Worm (Caenorhabditis elegans) whole organism, young adult: ENCODE measurements around the gene unc-22.

Source experiments
- B0035.1 ChIP-seq: sonication (generic microtip); optimal IDR thresholded peaks from 2 replicates; lab custom pipeline; 2016; ENCODE audit warnings: missing genetic modification characterization, mild to moderate bottlenecking, missing compliant biosample characterization, missing genotype, missing genetic modification reagents
- B0336.3 ChIP-seq: fragments of 200-800 bp; sonication (Bioruptor generic); IDR thresholded peaks from 2 replicates; pipeline ENCODE4 v1.3.6; 2022; ENCODE audit warnings: missing genetic modification characterization, missing compliant biosample characterization
- C06A6.2 ChIP-seq: fragments of 200-800 bp; sonication (Bioruptor generic); conservative IDR thresholded peaks from 2 replicates; pipeline ENCODE4 v1.3.6; 2022; ENCODE audit warnings: missing genetic modification characterization, missing compliant biosample characterization
- C17E4.6 ChIP-seq: fragments of 200-800 bp; sonication (Bioruptor generic); IDR thresholded peaks from 2 replicates; pipeline ENCODE4 v1.3.6; 2022; ENCODE audit warnings: missing genetic modification reagents, missing genetic modification characterization, missing compliant biosample characterization
- F22D6.2 ChIP-seq: sonication (generic microtip); optimal IDR thresholded peaks from 2 replicates; lab custom pipeline; 2016; ENCODE audit warnings: mild to moderate bottlenecking, missing genetic modification characterization, missing compliant biosample characterization
- F39B2.1 ChIP-seq: fragments of 200-800 bp; sonication (Bioruptor generic); IDR thresholded peaks from 2 replicates; pipeline ENCODE4 v1.3.6; 2022; ENCODE audit warnings: missing genetic modification reagents, missing genetic modification characterization, missing compliant biosample characterization
- F49E8.2 ChIP-seq: sonication (generic microtip); optimal IDR thresholded peaks from 3 replicates; lab custom pipeline; 2017; ENCODE audit warnings: missing genetic modification characterization, mild to moderate bottlenecking, missing compliant biosample characterization, antibody characterized with exemption, moderate library complexity; ENCODE audit not compliant: insufficient read depth
- K11D2.4 ChIP-seq: fragments of 200-800 bp; sonication (Bioruptor generic); IDR thresholded peaks from 2 replicates; pipeline ENCODE4 v1.3.6; 2022; ENCODE audit warnings: missing genetic modification reagents, missing genetic modification characterization, missing compliant biosample characterization
- K12H6.12 ChIP-seq: fragments of 200-800 bp; sonication (Bioruptor generic); optimal IDR thresholded peaks from 2 replicates; lab custom pipeline; 2018; ENCODE audit warnings: mild to moderate bottlenecking, missing genetic modification characterization, missing compliant biosample characterization
- T07F8.4 ChIP-seq: sonication (generic microtip); optimal IDR thresholded peaks from 2 replicates; lab custom pipeline; 2016; ENCODE audit warnings: mild to moderate bottlenecking, missing genetic modification characterization, moderate library complexity, missing compliant biosample characterization
- Y56A3A.18 ChIP-seq: fragments of 200-800 bp; sonication (Bioruptor generic); IDR thresholded peaks from 2 replicates; pipeline ENCODE4 v1.3.6; 2022; ENCODE audit warnings: missing genetic modification reagents, missing genetic modification characterization, missing compliant biosample characterization
- Y79H2A.3 ChIP-seq: fragments of 200-800 bp; sonication (Bioruptor generic); conservative IDR thresholded peaks from 2 replicates; pipeline ENCODE4 v1.3.6; 2022; ENCODE audit warnings: missing genetic modification reagents, missing genetic modification characterization, missing compliant biosample characterization
- attf-5 ChIP-seq: fragments of 200-800 bp; sonication (Bioruptor generic); optimal IDR thresholded peaks from 2 replicates; lab custom pipeline; 2018; ENCODE audit warnings: mild to moderate bottlenecking, missing genetic modification characterization, missing compliant biosample characterization
- ccch-3 ChIP-seq: fragments of 200-800 bp; sonication (Bioruptor generic); optimal IDR thresholded peaks from 2 replicates; lab custom pipeline; 2018; ENCODE audit warnings: mild to moderate bottlenecking, missing genetic modification characterization, missing compliant biosample characterization
- cebp-1 ChIP-seq, 2 experiments: fragments of 200-800 bp in 1 of 2; sonication (Bioruptor generic) in 1 of 2; sonication (generic microtip) in 1 of 2; IDR thresholded peaks in 1 of 2; optimal IDR thresholded peaks in 1 of 2; 2 replicates each; pipeline versions ENCODE4 v1.3.6 to Lab custom; 2017 to 2022; ENCODE audit warnings: missing compliant biosample characterization in 2 of 2, missing genetic modification characterization in 2 of 2, mild to moderate bottlenecking in 1 of 2, missing genetic modification reagents in 1 of 2, moderate library complexity in 1 of 2
- ceh-27 ChIP-seq: fragments of 200-800 bp; sonication (Bioruptor generic); optimal IDR thresholded peaks from 2 replicates; lab custom pipeline; 2018; ENCODE audit warnings: mild to moderate bottlenecking, missing genetic modification characterization, moderate library complexity, missing compliant biosample characterization
- ceh-79 ChIP-seq: sonication (generic microtip); optimal IDR thresholded peaks from 2 replicates; lab custom pipeline; 2017; ENCODE audit warnings: mild to moderate bottlenecking, missing genetic modification characterization, missing compliant biosample characterization
- chd-7 ChIP-seq: sonication (generic microtip); optimal IDR thresholded peaks from 2 replicates; lab custom pipeline; 2016; ENCODE audit warnings: mild to moderate bottlenecking, missing genetic modification characterization, moderate library complexity, missing compliant biosample characterization
- dox-1 ChIP-seq: fragments of 200-800 bp; sonication (Bioruptor generic); IDR thresholded peaks from 2 replicates; pipeline ENCODE4 v1.3.6; 2022; ENCODE audit warnings: missing genetic modification reagents, missing genetic modification characterization, missing compliant biosample characterization
- egl-18 ChIP-seq: fragments of 200-800 bp; sonication (Bioruptor generic); IDR thresholded peaks from 2 replicates; pipeline ENCODE4 v1.3.6; 2022; ENCODE audit warnings: missing genetic modification reagents, missing genetic modification characterization, missing compliant biosample characterization
- egl-44 ChIP-seq: fragments of 200-800 bp; sonication (Bioruptor generic); IDR thresholded peaks from 2 replicates; pipeline ENCODE4 v1.3.6; 2022; ENCODE audit warnings: missing genetic modification reagents, missing genetic modification characterization, missing compliant biosample characterization
- egrh-3 ChIP-seq: fragments of 200-800 bp; sonication (Bioruptor generic); IDR thresholded peaks from 2 replicates; pipeline ENCODE4 v1.3.6; 2022; ENCODE audit warnings: missing genetic modification reagents, missing genetic modification characterization, missing compliant biosample characterization
- ekl-4 ChIP-seq: fragments of 200-800 bp; sonication (Bioruptor generic); IDR thresholded peaks from 2 replicates; pipeline ENCODE4 v1.3.6; 2022; ENCODE audit warnings: missing genetic modification reagents, missing genetic modification characterization, missing compliant biosample characterization
- ets-4 ChIP-seq: fragments of 200-800 bp; sonication (Bioruptor generic); optimal IDR thresholded peaks from 2 replicates; lab custom pipeline; 2018; ENCODE audit warnings: mild to moderate bottlenecking, missing genetic modification characterization, missing compliant biosample characterization
- hmg-20 ChIP-seq: fragments of 200-800 bp; sonication (Bioruptor generic); IDR thresholded peaks from 2 replicates; pipeline ENCODE4 v1.3.6; 2022; ENCODE audit warnings: missing genetic modification reagents, missing genetic modification characterization, missing compliant biosample characterization
- let-526 ChIP-seq: fragments of 200-800 bp; sonication (Bioruptor generic); IDR thresholded peaks from 2 replicates; pipeline ENCODE4 v1.3.6; 2022; ENCODE audit warnings: missing genetic modification reagents, missing genetic modification characterization, missing compliant biosample characterization
- let-607 ChIP-seq, 2 experiments: fragments of 200-800 bp in 1 of 2; sonication (Bioruptor generic) in 1 of 2; sonication (generic microtip) in 1 of 2; optimal IDR thresholded peaks; 2 replicates each; lab custom pipeline; 2016 to 2018; ENCODE audit warnings: mild to moderate bottlenecking in 2 of 2, missing compliant biosample characterization in 2 of 2, missing genetic modification characterization in 2 of 2, moderate library complexity in 2 of 2, missing genotype in 1 of 2
- lin-35 ChIP-seq, 3 experiments: fragments of 150-350 bp in 2 of 3; sonication (generic microtip) in 1 of 3; optimal IDR thresholded peaks; 2 replicates each; lab custom pipeline; 2014 to 2018; ENCODE audit warnings: missing biosample characterization in 3 of 3, missing genetic modification characterization in 3 of 3, missing genetic modification reagents in 3 of 3
- madf-10 ChIP-seq: sonication (generic microtip); optimal IDR thresholded peaks from 2 replicates; lab custom pipeline; 2016; ENCODE audit warnings: mild to moderate bottlenecking, missing genetic modification characterization, missing compliant biosample characterization
- mes-4 ChIP-seq: sonication (generic microtip); optimal IDR thresholded peaks from 2 replicates; lab custom pipeline; 2016; ENCODE audit warnings: missing genotype, missing genetic modification characterization, missing compliant biosample characterization
- nfyb-1 ChIP-seq: fragments of 200-800 bp; sonication (Bioruptor generic); IDR thresholded peaks from 2 replicates; pipeline ENCODE4 v1.3.6; 2022; ENCODE audit warnings: missing genetic modification reagents, missing genetic modification characterization, missing compliant biosample characterization
- nhr-80 ChIP-seq: sonication (generic microtip); optimal IDR thresholded peaks from 2 replicates; lab custom pipeline; 2016; ENCODE audit warnings: missing genetic modification characterization, missing compliant biosample characterization
- repo-1 ChIP-seq: sonication (generic microtip); optimal IDR thresholded peaks from 2 replicates; lab custom pipeline; 2017; ENCODE audit warnings: mild to moderate bottlenecking, missing genetic modification characterization, missing compliant biosample characterization
- snpc-3.4 ChIP-seq: sonication (generic microtip); optimal IDR thresholded peaks from 2 replicates; lab custom pipeline; 2017; ENCODE audit warnings: missing genetic modification characterization, mild to moderate bottlenecking, missing compliant biosample characterization, antibody characterized with exemption, moderate library complexity, missing genotype, missing genetic modification reagents
- sptf-2 ChIP-seq: fragments of 200-800 bp; sonication (Bioruptor generic); optimal IDR thresholded peaks from 2 replicates; lab custom pipeline; 2018; ENCODE audit warnings: mild to moderate bottlenecking, missing genetic modification characterization, missing compliant biosample characterization
- tlf-1 ChIP-seq: fragments of 200-800 bp; sonication (Bioruptor generic); optimal IDR thresholded peaks from 2 replicates; lab custom pipeline; 2018; ENCODE audit warnings: mild to moderate bottlenecking, missing genetic modification characterization, missing compliant biosample characterization
- unc-130 ChIP-seq: sonication (generic microtip); optimal IDR thresholded peaks from 2 replicates; lab custom pipeline; 2016; ENCODE audit warnings: missing genetic modification reagents, missing genetic modification characterization, missing compliant biosample characterization
- unc-62 ChIP-seq: fragments of 150-350 bp; optimal IDR thresholded peaks from 2 replicates; lab custom pipeline; 2014; ENCODE audit warnings: missing biosample characterization, missing genetic modification reagents, missing genetic modification characterization
- xnd-1 ChIP-seq: sonication (generic microtip); optimal IDR thresholded peaks from 2 replicates; lab custom pipeline; 2016; ENCODE audit warnings: missing genotype, missing genetic modification reagents, missing genetic modification characterization, missing compliant biosample characterization
- zfh-2 ChIP-seq: fragments of 200-800 bp; sonication (Bioruptor generic); conservative IDR thresholded peaks from 2 replicates; pipeline ENCODE4 v1.3.6; 2022; ENCODE audit warnings: missing genetic modification reagents, missing genetic modification characterization, missing compliant biosample characterization
- ztf-18 ChIP-seq: sonication (generic microtip); optimal IDR thresholded peaks from 2 replicates; lab custom pipeline; 2016; ENCODE audit warnings: missing genotype, mild to moderate bottlenecking, missing genetic modification characterization, missing compliant biosample characterization
- ztf-22 ChIP-seq: fragments of 200-800 bp; sonication (Bioruptor generic); optimal IDR thresholded peaks from 2 replicates; lab custom pipeline; 2018; ENCODE audit warnings: mild to moderate bottlenecking, missing genetic modification characterization, moderate library complexity, missing compliant biosample characterization
- ztf-25 ChIP-seq: fragments of 200-800 bp; sonication (Bioruptor generic); IDR thresholded peaks from 2 replicates; pipeline ENCODE4 v1.3.6; 2022; ENCODE audit warnings: missing genetic modification reagents, missing genetic modification characterization, missing compliant biosample characterization
- ztf-3 ChIP-seq: fragments of 200-800 bp; sonication (Bioruptor generic); optimal IDR thresholded peaks from 2 replicates; lab custom pipeline; 2018; ENCODE audit warnings: mild to moderate bottlenecking, missing genetic modification characterization, missing compliant biosample characterization
- ztf-6 ChIP-seq: fragments of 200-800 bp; sonication (Bioruptor generic); IDR thresholded peaks from 2 replicates; pipeline ENCODE4 v1.3.6; 2022; ENCODE audit warnings: missing genetic modification reagents, missing genetic modification characterization, missing compliant biosample characterization

Gene unc-22

ce11 chrIV:12033985-12034384 lies 23.2 kb upstream of the unc-22 start, which contains the start of gene sqst-1:
sqst-1 (plus strand) TSS chrIV:12034282.
- TF ChIP-seq cebp-1 (GFP tag; IDR thresholded peaks at IDR 0.05; lab: Robert Waterston, UW) (peak; percentile 87), cebp-1 (tag; optimal IDR thresholded peaks at IDR 0.05; lab: Kevin White, UChicago) (peak; percentile 98), ztf-25 (GFP tag; lab: Robert Waterston, UW) (no peak), sptf-2 (no peak), dox-1 (0 out of 2 replicates have a peak, but pooled peaks have one; percentile 9), ccch-3 (GFP tag; lab: Kevin White, UChicago) (peak; percentile 10)

DNA sequence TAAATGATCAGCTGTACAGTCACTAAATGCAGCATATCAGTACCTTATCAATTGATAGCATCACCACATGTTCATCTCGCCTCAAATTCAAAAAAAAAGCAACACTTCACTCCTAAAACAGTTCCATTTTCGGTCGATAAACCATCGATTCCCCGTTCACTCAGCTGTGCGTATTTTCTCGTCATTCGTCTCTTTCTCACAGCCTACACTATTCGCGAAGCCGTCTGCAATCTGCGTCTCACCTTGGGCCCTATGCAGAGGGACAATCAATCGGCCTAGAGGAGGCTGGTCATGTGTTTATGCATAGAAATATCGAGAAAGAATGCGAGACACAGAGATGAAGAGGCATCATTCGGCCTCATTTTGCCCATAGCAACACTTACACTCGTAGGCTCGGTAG lies 21.6 kb upstream of the unc-22 start:
- TF ChIP-seq hmg-20 (0 out of 2 replicates have a peak, but pooled peaks have one; percentile 33), ztf-3 (GFP tag; lab: Kevin White, UChicago) (peak; percentile 58), egl-18 (GFP tag; lab: Robert Waterston, UW) (no peak), B0336.3 (GFP tag; lab: Robert Waterston, UW) (peak; percentile 95), chd-7 (peak; percentile 84), xnd-1 (no peak), Y79H2A.3 (no peak), ekl-4 (GFP tag; lab: Robert Waterston, UW) (peak; percentile 80), tlf-1 (GFP tag; lab: Kevin White, UChicago) (peak; percentile 65), B0035.1 (tag; lab: Kevin White, UChicago) (peak; percentile 64), madf-10 (tag; lab: Kevin White, UChicago) (peak; percentile 80), T07F8.4 (tag; lab: Kevin White, UChicago) (peak; percentile 12), let-607 (tag; optimal IDR thresholded peaks at IDR 0.05; lab: Kevin White, UChicago) (peak; percentile 27 to 87), let-526 (0 out of 2 replicates have a peak, but pooled peaks have one; percentile 22), ets-4 (GFP tag; lab: Kevin White, UChicago) (peak; percentile 90), cebp-1 (GFP tag; IDR thresholded peaks at IDR 0.05; lab: Robert Waterston, UW) (peak; percentile 63; the same call in 1 of the 2 replicates), cebp-1 (tag; optimal IDR thresholded peaks at IDR 0.05; lab: Kevin White, UChicago) (peak; percentile 88), F39B2.1 (GFP tag; lab: Robert Waterston, UW) (no peak), nhr-80 (peak; percentile 98), F22D6.2 (tag; lab: Kevin White, UChicago) (peak; percentile 71), mes-4 (no peak), ztf-6 (GFP tag; lab: Robert Waterston, UW) (no peak), ceh-79 (tag; lab: Kevin White, UChicago) (no peak), C17E4.6 (peak; percentile 44; the same call in 1 of the 2 replicates), ceh-27 (GFP tag; lab: Kevin White, UChicago) (peak; percentile 90), unc-62 (peak; percentile 36), zfh-2 (GFP tag; lab: Robert Waterston, UW) (peak; percentile 82), repo-1 (tag; lab: Kevin White, UChicago) (peak; percentile 79), ztf-22 (GFP tag; lab: Kevin White, UChicago) (peak; percentile 84), egl-44 (GFP tag; lab: Robert Waterston, UW) (peak; percentile 86), unc-130 (GFP tag; lab: Kevin White, UChicago) (no peak), ztf-18 (tag; lab: Kevin White, UChicago) (peak; percentile 43), nfyb-1 (peak; percentile 76), lin-35 (GFP tag; optimal IDR thresholded peaks at IDR 0.05; lab: Kevin White, UChicago) (peak in 1 of 3 experiments; percentile 67), K12H6.12 (tag; lab: Kevin White, UChicago) (peak; percentile 77), K11D2.4 (peak; percentile 77), snpc-3.4 (tag; lab: Kevin White, UChicago) (no peak), C06A6.2 (GFP tag; lab: Robert Waterston, UW) (0 out of 2 replicates have a peak, but pooled peaks have one; percentile 64), egrh-3 (GFP tag; lab: Robert Waterston, UW) (peak; percentile 17; the same call in 1 of the 2 replicates), F49E8.2 (tag; lab: Kevin White, UChicago) (no peak), Y56A3A.18 (GFP tag; lab: Robert Waterston, UW) (peak; percentile 50; the same call in 1 of the 2 replicates), sptf-2 (no peak), attf-5 (GFP tag; lab: Kevin White, UChicago) (peak; percentile 97)
